Worm (Caenorhabditis elegans): ENCODE measurements around the gene Y46C8AM.1.

Y46C8AM.1 gene

DNA sequence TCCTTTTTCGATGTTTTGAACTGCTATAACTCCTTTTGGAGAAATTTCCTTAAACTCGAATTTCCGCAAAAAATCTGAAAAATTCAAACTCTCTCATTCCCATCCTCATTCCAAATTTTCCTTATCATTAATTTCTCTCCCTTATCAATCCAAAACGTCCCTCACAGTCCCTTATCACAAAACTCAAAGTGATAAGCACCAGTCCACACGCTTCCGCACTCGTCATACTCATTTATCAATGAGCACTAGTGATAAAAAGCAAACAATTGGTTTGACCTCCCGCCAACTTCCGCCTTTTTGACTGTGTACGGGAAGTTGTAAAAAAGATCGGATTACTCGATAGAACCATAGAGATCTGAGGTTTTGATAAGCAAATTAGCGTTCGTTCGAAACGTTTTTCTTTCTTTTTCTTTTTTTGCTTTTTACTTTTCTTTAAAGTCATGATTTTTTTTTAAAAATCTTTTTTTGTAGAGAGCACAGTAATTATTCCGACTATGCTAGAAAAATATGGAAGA is 26.0 kb downstream of the Y46C8AM.1 start, which contains the start of gene clec-78:
Gene clec-78, plus strand, starts transcription at position 465 of the 515 bp plus-strand sequence.
- TF ChIP-seq nhr-237 (tag; optimal IDR thresholded peaks at IDR 0.05) (no peak), blmp-1 (tag; optimal IDR thresholded peaks at IDR 0.05) (no peak), unc-62 (GFP tag; optimal IDR thresholded peaks at IDR 0.05) (no peak), cnd-1 (tag; optimal IDR thresholded peaks at IDR 0.05) (no peak), elt-1 (tag; optimal IDR thresholded peaks at IDR 0.05; ENCODE audit: borderline replicate concordance, insufficient read depth) (no peak), snpc-4 (tag; optimal IDR thresholded peaks at IDR 0.05) (no peak), unc-120 (tag; optimal IDR thresholded peaks at IDR 0.05; ENCODE audit: poor library complexity, severe bottlenecking) (no peak), ztf-11 (tag; optimal IDR thresholded peaks at IDR 0.05) (no peak), M03D4.4 (tag; optimal IDR thresholded peaks at IDR 0.05) (no peak), pha-4 (tag; optimal IDR thresholded peaks at IDR 0.05) (no peak), nhr-12 (tag; optimal IDR thresholded peaks at IDR 0.05) (no peak)

- TF ChIP-seq pha-4 (tag; optimal IDR thresholded peaks at IDR 0.05) (no peak), ceh-83 (GFP tag; optimal IDR thresholded peaks at IDR 0.05) (no peak), bed-3 (GFP tag; optimal IDR thresholded peaks at IDR 0.05) (no peak), blmp-1 (tag; optimal IDR thresholded peaks at IDR 0.05) (no peak), hlh-1 (tag; optimal IDR thresholded peaks at IDR 0.05) (no peak), lsy-2 (tag; optimal IDR thresholded peaks at IDR 0.05) (no peak), ztf-11 (tag; optimal IDR thresholded peaks at IDR 0.05) (no peak), mab-5 (tag; optimal IDR thresholded peaks at IDR 0.05) (no peak), mep-1 (tag; optimal IDR thresholded peaks at IDR 0.05) (no peak), ceh-39 (tag; optimal IDR thresholded peaks at IDR 0.05) (no peak), tbx-8 (GFP tag; optimal IDR thresholded peaks at IDR 0.05) (no peak), unc-39 (tag; optimal IDR thresholded peaks at IDR 0.05) (no peak), unc-120 (tag; optimal IDR thresholded peaks at IDR 0.05; ENCODE audit: poor library complexity, severe bottlenecking) (no peak), flh-1 (GFP tag; optimal IDR thresholded peaks at IDR 0.05) (no peak), elt-3 (tag; optimal IDR thresholded peaks at IDR 0.05) (no peak), M03D4.4 (tag; optimal IDR thresholded peaks at IDR 0.05) (no peak)
These were observed 30.6 kb downstream of the Y46C8AM.1 start, which contains the start of gene F47C12.6 for ce11 chrIV:3993292-3993691. TSS of gene F47C12.6 (minus strand) at chrIV:3993392.

DNA sequence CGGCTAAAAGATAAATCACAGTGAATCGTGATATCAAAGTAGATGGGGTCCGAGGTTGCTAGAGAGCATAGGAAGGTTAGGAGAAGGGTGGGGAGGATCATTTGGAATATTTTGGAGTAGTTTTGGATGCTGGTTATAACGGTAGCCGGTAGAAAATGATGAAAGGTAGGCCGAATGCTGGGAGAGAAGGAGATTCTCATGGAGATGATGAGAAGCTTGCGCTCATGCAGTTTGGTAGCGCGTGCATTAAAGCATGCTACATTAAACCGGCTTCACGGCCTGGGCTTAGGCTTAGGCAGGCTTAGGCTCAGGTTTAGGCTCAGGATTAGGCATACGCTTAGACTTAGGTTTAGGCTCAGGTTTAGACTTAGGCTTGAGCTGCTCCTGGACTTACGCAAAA is 31.6 kb downstream of the Y46C8AM.1 start, which contains the start of gene F47C12.13:
Gene F47C12.13, minus strand, starts transcription at position 101 of the 400 bp plus-strand sequence.
- TF ChIP-seq M03D4.4 (tag; optimal IDR thresholded peaks at IDR 0.05): no peak

- TF ChIP-seq snpc-4 (tag; optimal IDR thresholded peaks at IDR 0.05) (no peak), M03D4.4 (tag; optimal IDR thresholded peaks at IDR 0.05) (no peak), ztf-11 (tag; optimal IDR thresholded peaks at IDR 0.05) (no peak), sem-2 (GFP tag; optimal IDR thresholded peaks at IDR 0.05) (no peak), lin-32 (GFP tag; optimal IDR thresholded peaks at IDR 0.05) (no peak)
These were observed 32.7 kb downstream of the Y46C8AM.1 start, which contains the start of gene F47C12.7 for ce11 chrIV:3995384-3995783. TSS of gene F47C12.7 (minus strand) at chrIV:3995484.

DNA sequence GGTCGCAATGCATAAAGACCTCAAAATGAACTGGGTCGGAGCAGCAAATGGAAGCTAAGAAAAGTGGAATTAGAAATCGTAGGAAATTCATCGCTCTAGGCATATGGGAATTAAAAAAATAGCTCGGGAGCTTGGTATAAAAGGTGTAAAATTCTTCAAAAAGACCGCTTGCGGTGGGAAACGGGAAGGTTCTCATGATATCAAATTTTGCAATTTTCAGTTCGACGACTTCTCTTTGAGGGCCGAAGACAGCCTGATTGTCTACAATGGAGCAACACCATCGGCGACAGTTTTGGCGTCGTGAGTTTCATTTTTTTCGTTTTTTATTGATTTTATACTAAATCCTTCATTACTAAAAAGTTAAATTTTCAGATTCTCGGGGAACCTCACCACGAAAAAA is 35.8 kb downstream of the Y46C8AM.1 start, which contains the start of gene F47C12.8:
Gene F47C12.8, minus strand, starts transcription at position 101 of the 400 bp plus-strand sequence.
- TF ChIP-seq mls-2 (tag; optimal IDR thresholded peaks at IDR 0.05) (no peak), snpc-4 (tag; optimal IDR thresholded peaks at IDR 0.05) (no peak), ces-1 (GFP tag; optimal IDR thresholded peaks at IDR 0.05) (no peak), ceh-83 (GFP tag; optimal IDR thresholded peaks at IDR 0.05) (no peak), nhr-28 (tag; optimal IDR thresholded peaks at IDR 0.05) (no peak), pha-4 (tag; optimal IDR thresholded peaks at IDR 0.05) (no peak), elt-1 (tag; optimal IDR thresholded peaks at IDR 0.05; ENCODE audit: borderline replicate concordance, insufficient read depth) (no peak), hlh-1 (tag; optimal IDR thresholded peaks at IDR 0.05) (no peak), sem-2 (GFP tag; optimal IDR thresholded peaks at IDR 0.05) (no peak), nhr-12 (tag; optimal IDR thresholded peaks at IDR 0.05) (no peak), unc-62 (GFP tag; optimal IDR thresholded peaks at IDR 0.05) (no peak), zip-8 (tag; optimal IDR thresholded peaks at IDR 0.05) (no peak), ceh-43 (GFP tag; optimal IDR thresholded peaks at IDR 0.05) (no peak), nhr-76 (tag; optimal IDR thresholded peaks at IDR 0.05) (no peak), lsy-2 (tag; optimal IDR thresholded peaks at IDR 0.05) (no peak), lin-13 (tag; optimal IDR thresholded peaks at IDR 0.05) (no peak), tbx-8 (GFP tag; optimal IDR thresholded peaks at IDR 0.05) (no peak)
